Worm (Caenorhabditis elegans) whole organism, late embryonic: ENCODE data around the gene hum-6.

ENCODE experiments used
- ama-1 ChIP-seq: fragments of 150-350 bp; optimal IDR thresholded peaks from 2 replicates; lab custom pipeline; 2014
- ceh-19 ChIP-seq: fragments of 200-800 bp; sonication (Bioruptor generic); optimal IDR thresholded peaks from 2 replicates; lab custom pipeline; 2018; ENCODE audit warnings: mild to moderate bottlenecking, missing genetic modification characterization, missing compliant biosample characterization
- gmeb-2 ChIP-seq: sonication (generic microtip); optimal IDR thresholded peaks from 2 replicates; lab custom pipeline; 2016; ENCODE audit warnings: missing genetic modification characterization, inconsistent platforms, missing compliant biosample characterization
- lin-11 ChIP-seq: fragments of 200-800 bp; sonication (Bioruptor generic); optimal IDR thresholded peaks from 2 replicates; lab custom pipeline; 2018; ENCODE audit warnings: mild to moderate bottlenecking, missing genetic modification characterization, missing compliant biosample characterization
- mec-3 ChIP-seq: sonication (generic microtip); optimal IDR thresholded peaks from 2 replicates; lab custom pipeline; 2016; ENCODE audit warnings: borderline replicate concordance, missing genetic modification characterization, missing compliant biosample characterization
- pha-2 ChIP-seq: sonication (generic microtip); optimal IDR thresholded peaks from 2 replicates; lab custom pipeline; 2017; ENCODE audit warnings: mild to moderate bottlenecking, missing genetic modification characterization, missing compliant biosample characterization
- sox-4 ChIP-seq: sonication (generic microtip); optimal IDR thresholded peaks from 2 replicates; lab custom pipeline; 2017; ENCODE audit warnings: mild to moderate bottlenecking, missing genetic modification characterization, inconsistent platforms, missing compliant biosample characterization
- tbx-7 ChIP-seq: sonication (generic microtip); optimal IDR thresholded peaks from 2 replicates; lab custom pipeline; 2016; ENCODE audit warnings: missing genotype, missing genetic modification characterization, missing compliant biosample characterization
- ttx-3 ChIP-seq: sonication (generic microtip); optimal IDR thresholded peaks from 2 replicates; lab custom pipeline; 2016; ENCODE audit warnings: missing genetic modification reagents, missing genetic modification characterization, missing compliant biosample characterization
- zip-5 ChIP-seq: sonication (generic microtip); optimal IDR thresholded peaks from 2 replicates; lab custom pipeline; 2016; ENCODE audit warnings: missing genetic modification characterization, missing compliant biosample characterization

DNA sequence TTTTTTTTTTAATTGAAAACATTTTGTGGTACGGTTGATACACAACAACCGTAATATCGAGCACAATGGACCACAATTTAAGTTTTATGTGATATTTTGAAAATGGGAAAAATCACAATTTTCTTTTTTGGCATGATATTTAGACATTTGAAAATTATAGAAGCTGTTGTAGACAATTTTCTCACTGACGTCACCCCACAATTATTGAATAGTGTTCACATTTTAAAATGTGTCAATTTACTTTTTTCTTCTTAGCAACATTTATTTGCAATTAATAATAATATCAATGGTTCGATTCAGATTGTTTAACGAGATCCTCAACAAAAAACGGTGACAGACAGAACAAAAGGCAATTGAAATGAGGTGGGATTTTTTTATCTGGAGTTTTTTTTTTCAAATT is 32.5 kb downstream of the hum-6 start, which contains the start of gene T01B6.1:
- TF ChIP-seq zip-5 (no peak), mec-3 (tag; lab: Kevin White, UChicago) (no peak), tbx-7 (tag; lab: Kevin White, UChicago) (no peak), ttx-3 (no peak), ama-1 (no peak), gmeb-2 (tag; lab: Kevin White, UChicago) (no peak), lin-11 (tag; lab: Kevin White, UChicago) (no peak), sox-4 (tag; lab: Kevin White, UChicago) (no peak), pha-2 (tag; lab: Kevin White, UChicago) (no peak), ceh-19 (GFP tag; lab: Kevin White, UChicago) (no peak)
